Worm (Caenorhabditis elegans): ENCODE measurements around the gene C50B6.3.
A peak's percentile ranks its signal among the peaks of the same experiment; 100 is the strongest.

C50B6.3 gene

ce11 chrV:13304663-13305188 lies 8.6 kb upstream of the C50B6.3 start, which contains the start of gene C26E1.2:
C26E1.2 (plus strand) TSS chrV:13305138.
- TF ChIP-seq dve-1 (tag; optimal IDR thresholded peaks at IDR 0.05; ENCODE audit: insufficient read depth) (peak; percentile 12), zfp-3 (GFP tag; conservative IDR thresholded peaks at IDR 0.05) (no peak), ceh-44 (GFP tag; IDR thresholded peaks at IDR 0.05) (no peak), lsy-2 (tag; optimal IDR thresholded peaks at IDR 0.05) (no peak), nhr-102 (tag; optimal IDR thresholded peaks at IDR 0.05) (no peak), daf-16 (GFP tag; optimal IDR thresholded peaks at IDR 0.05) (no peak), daf-16 (tag; optimal IDR thresholded peaks at IDR 0.05) (peak; percentile 55), nhr-48 (tag; optimal IDR thresholded peaks at IDR 0.05) (no peak), ztf-7 (tag; optimal IDR thresholded peaks at IDR 0.05) (no peak), egl-27 (tag; optimal IDR thresholded peaks at IDR 0.05) (no peak), ama-1 (optimal IDR thresholded peaks at IDR 0.05) (no peak), nhr-28 (tag; optimal IDR thresholded peaks at IDR 0.05) (peak; percentile 75), skn-1 (tag; optimal IDR thresholded peaks at IDR 0.05) (no peak), dmd-6 (GFP tag; IDR thresholded peaks at IDR 0.05) (peak; percentile 37; the same call in 1 of the 2 replicates), dmd-9 (GFP tag; IDR thresholded peaks at IDR 0.05) (no peak), gei-8 (GFP tag; optimal IDR thresholded peaks at IDR 0.05) (no peak), daf-12 (tag; optimal IDR thresholded peaks at IDR 0.05) (no peak), fos-1 (tag; optimal IDR thresholded peaks at IDR 0.05) (no peak), lin-39 (tag; optimal IDR thresholded peaks at IDR 0.05) (no peak), unc-130 (GFP tag; optimal IDR thresholded peaks at IDR 0.05) (no peak), pqm-1 (tag; optimal IDR thresholded peaks at IDR 0.05) (peak; percentile 91), hlh-30 (tag; optimal IDR thresholded peaks at IDR 0.05; ENCODE audit: insufficient read depth) (no peak), unc-62 (GFP tag; optimal IDR thresholded peaks at IDR 0.05 in 1 of 2) (no peak), unc-62 (tag; optimal IDR thresholded peaks at IDR 0.05) (no peak), R02D3.7 (tag; optimal IDR thresholded peaks at IDR 0.05) (no peak), hlh-11 (tag; optimal IDR thresholded peaks at IDR 0.05) (peak; percentile 45), nhr-111 (GFP tag; optimal IDR thresholded peaks at IDR 0.05) (no peak), lin-1 (GFP tag; IDR thresholded peaks at IDR 0.05) (no peak), hmg-1.1 (GFP tag; IDR thresholded peaks at IDR 0.05) (no peak), arid-1 (GFP tag; conservative IDR thresholded peaks at IDR 0.05) (no peak), daf-8 (GFP tag; IDR thresholded peaks at IDR 0.05) (no peak), tra-1 (GFP tag; IDR thresholded peaks at IDR 0.05) (no peak), F37D6.2 (tag; optimal IDR thresholded peaks at IDR 0.05) (no peak)

- TF ChIP-seq pha-4 (GFP tag; IDR thresholded peaks at IDR 0.05), result no peak
- TF ChIP-seq pha-4 (tag; optimal IDR thresholded peaks at IDR 0.05), result no peak
- no peak for TF ChIP-seq nhr-28 (tag; optimal IDR thresholded peaks at IDR 0.05)
- TF ChIP-seq ama-1 (optimal IDR thresholded peaks at IDR 0.05), result no peak
- TF ChIP-seq mxl-3 (GFP tag; optimal IDR thresholded peaks at IDR 0.05), result no peak
- TF ChIP-seq ZK546.5 (tag; optimal IDR thresholded peaks at IDR 0.05), result no peak
- TF ChIP-seq set-16 (GFP tag; IDR thresholded peaks at IDR 0.05), result no peak
- TF ChIP-seq mdl-1 (tag; optimal IDR thresholded peaks at IDR 0.05), result no peak
- TF ChIP-seq unc-130 (GFP tag; optimal IDR thresholded peaks at IDR 0.05), result no peak
- TF ChIP-seq ZK337.2 (GFP tag; IDR thresholded peaks at IDR 0.05), result no peak
Observed at ce11 chrV:13308616-13309015, 4.8 kb upstream of the C50B6.3 start, which contains the start of gene C50B6.1. C50B6.1 (plus strand) TSS chrV:13308916.

- TF ChIP-seq unc-130 (GFP tag; optimal IDR thresholded peaks at IDR 0.05), result peak; percentile 22
- TF ChIP-seq ztf-7 (tag; optimal IDR thresholded peaks at IDR 0.05), result no peak
Observed at ce11 chrV:13309806-13310205, 3.6 kb upstream of the C50B6.3 start.

All from whole organism, L4 larva.